Fruit fly (Drosophila melanogaster): Measurements from ENCODE around the gene CG43391.

The CG43391 gene

dm6 chr3L:11554796-11555195 lies 26.0 kb downstream of the CG43391 start:
- TF ChIP-seq CG8301 (tag; optimal IDR thresholded peaks at IDR 0.05) (no peak), CG8159 (tag; optimal IDR thresholded peaks at IDR 0.05) (no peak), CG10348 (GFP tag; IDR thresholded peaks at IDR 0.05) (no peak), fd96Ca (GFP tag; IDR thresholded peaks at IDR 0.05) (no peak), gl (tag; optimal IDR thresholded peaks at IDR 0.05) (no peak), CG32121 (GFP tag; IDR thresholded peaks at IDR 0.05) (no peak), Ets98B (GFP tag; IDR thresholded peaks at IDR 0.05) (no peak; the same call in 1 of the 2 replicates), rn (GFP tag; IDR thresholded peaks at IDR 0.05) (no peak), CG14655 (GFP tag; optimal IDR thresholded peaks at IDR 0.05) (no peak), CG15710 (tag; optimal IDR thresholded peaks at IDR 0.05) (no peak), D1 (tag; optimal IDR thresholded peaks at IDR 0.05) (no peak)

- no peak for TF ChIP-seq EcR (GFP tag; optimal IDR thresholded peaks at IDR 0.05)
- no peak for TF ChIP-seq CG13204 (GFP tag; optimal IDR thresholded peaks at IDR 0.05)
- TF ChIP-seq CG10348 (GFP tag; IDR thresholded peaks at IDR 0.05): no peak
- peak; percentile 79 for TF ChIP-seq CG14655 (GFP tag; optimal IDR thresholded peaks at IDR 0.05)
- no peak for TF ChIP-seq D1 (tag; optimal IDR thresholded peaks at IDR 0.05)
- TF ChIP-seq CG17806 (tag; optimal IDR thresholded peaks at IDR 0.05): peak; percentile 73
- peak; percentile 71 for TF ChIP-seq CG15710 (tag; optimal IDR thresholded peaks at IDR 0.05)
- no peak for TF ChIP-seq fd96Ca (GFP tag; IDR thresholded peaks at IDR 0.05)
- peak; percentile 56 for TF ChIP-seq Pif1B (GFP tag; optimal IDR thresholded peaks at IDR 0.05)
- TF ChIP-seq CG8301 (tag; optimal IDR thresholded peaks at IDR 0.05): peak; percentile 68
- peak; percentile 81 for TF ChIP-seq CG8159 (tag; optimal IDR thresholded peaks at IDR 0.05)
- peak; percentile 55 for TF ChIP-seq CG9948 (tag; optimal IDR thresholded peaks at IDR 0.05)
- TF ChIP-seq rn (GFP tag; IDR thresholded peaks at IDR 0.05): peak; percentile 41
- TF ChIP-seq gl (tag; optimal IDR thresholded peaks at IDR 0.05): peak; percentile 27
- peak; percentile 49 for TF ChIP-seq Snoo (tag; optimal IDR thresholded peaks at IDR 0.05)
- TF ChIP-seq CG4496 (GFP tag; IDR thresholded peaks at IDR 0.05): peak; percentile 61; the same call in 2 of the 3 replicates
- peak; percentile 49 for TF ChIP-seq CG12605 (GFP tag; IDR thresholded peaks at IDR 0.05)
- peak; percentile 53; the same call in 1 of the 2 replicates for TF ChIP-seq Ets98B (GFP tag; IDR thresholded peaks at IDR 0.05)
- peak; percentile 49 for TF ChIP-seq Pif1A (GFP tag; optimal IDR thresholded peaks at IDR 0.05)
- peak; percentile 56 for TF ChIP-seq CG32121 (GFP tag; IDR thresholded peaks at IDR 0.05)
- peak; percentile 54 for TF ChIP-seq CG34367 (tag; optimal IDR thresholded peaks at IDR 0.05)
Observed at dm6 chr3L:11554338-11554737, 26.5 kb downstream of the CG43391 start.

- TF ChIP-seq CG4496 (GFP tag; IDR thresholded peaks at IDR 0.05) (no peak), CG34367 (tag; optimal IDR thresholded peaks at IDR 0.05) (no peak), EcR (GFP tag; optimal IDR thresholded peaks at IDR 0.05) (no peak), CG9948 (tag; optimal IDR thresholded peaks at IDR 0.05) (no peak)
Observed at dm6 chr3L:11553672-11554068, 27.1 kb downstream of the CG43391 start.

- peak; percentile 42 for TF ChIP-seq Snoo (tag; optimal IDR thresholded peaks at IDR 0.05)
- peak; percentile 81 for TF ChIP-seq EcR (GFP tag; optimal IDR thresholded peaks at IDR 0.05)
- no peak for TF ChIP-seq D1 (tag; optimal IDR thresholded peaks at IDR 0.05)
- TF ChIP-seq CG17806 (tag; optimal IDR thresholded peaks at IDR 0.05): peak; percentile 45
- peak; percentile 79 for TF ChIP-seq fd96Ca (GFP tag; IDR thresholded peaks at IDR 0.05)
- peak; percentile 65 for TF ChIP-seq CG14655 (GFP tag; optimal IDR thresholded peaks at IDR 0.05)
- TF ChIP-seq Pif1A (GFP tag; optimal IDR thresholded peaks at IDR 0.05): peak; percentile 21
- TF ChIP-seq CG13204 (GFP tag; optimal IDR thresholded peaks at IDR 0.05): peak; percentile 94
- peak; percentile 65 for TF ChIP-seq CG34367 (tag; optimal IDR thresholded peaks at IDR 0.05)
- TF ChIP-seq CG8159 (tag; optimal IDR thresholded peaks at IDR 0.05): peak; percentile 32
- peak; percentile 57 for TF ChIP-seq Pif1B (GFP tag; optimal IDR thresholded peaks at IDR 0.05)
- peak; percentile 44 for TF ChIP-seq CG8301 (tag; optimal IDR thresholded peaks at IDR 0.05)
- no peak for TF ChIP-seq CG10348 (GFP tag; IDR thresholded peaks at IDR 0.05)
- TF ChIP-seq gl (tag; optimal IDR thresholded peaks at IDR 0.05): peak; percentile 86
- TF ChIP-seq CG9948 (tag; optimal IDR thresholded peaks at IDR 0.05): peak; percentile 22
- no peak for TF ChIP-seq rn (GFP tag; IDR thresholded peaks at IDR 0.05)
- peak; percentile 83 for TF ChIP-seq Ets98B (GFP tag; IDR thresholded peaks at IDR 0.05)
- TF ChIP-seq CG32121 (GFP tag; IDR thresholded peaks at IDR 0.05): peak; percentile 79
- TF ChIP-seq CG4496 (GFP tag; IDR thresholded peaks at IDR 0.05): peak; percentile 69; the same call in 2 of the 3 replicates
- peak; percentile 95 for TF ChIP-seq CG12605 (GFP tag; IDR thresholded peaks at IDR 0.05)
- TF ChIP-seq CG15710 (tag; optimal IDR thresholded peaks at IDR 0.05): peak; percentile 61
Observed at dm6 chr3L:11552996-11553671, 27.7 kb downstream of the CG43391 start.

dm6 chr3L:11551949-11552348 lies 28.9 kb downstream of the CG43391 start:
- TF ChIP-seq CG17806 (tag; optimal IDR thresholded peaks at IDR 0.05) (peak; percentile 55), CG34367 (tag; optimal IDR thresholded peaks at IDR 0.05) (peak; percentile 19), CG10348 (GFP tag; IDR thresholded peaks at IDR 0.05) (no peak), Ets98B (GFP tag; IDR thresholded peaks at IDR 0.05) (peak; percentile 52), CG9948 (tag; optimal IDR thresholded peaks at IDR 0.05) (peak; percentile 54), CG15710 (tag; optimal IDR thresholded peaks at IDR 0.05) (peak; percentile 66), Snoo (tag; optimal IDR thresholded peaks at IDR 0.05) (peak; percentile 24), fd96Ca (GFP tag; IDR thresholded peaks at IDR 0.05) (peak; percentile 11; the same call in 1 of the 3 replicates), CG14655 (GFP tag; optimal IDR thresholded peaks at IDR 0.05) (peak; percentile 76), Pif1B (GFP tag; optimal IDR thresholded peaks at IDR 0.05) (peak; percentile 29), CG8301 (tag; optimal IDR thresholded peaks at IDR 0.05) (peak; percentile 58), CG12605 (GFP tag; IDR thresholded peaks at IDR 0.05) (no peak; the same call in 1 of the 2 replicates), CG32121 (GFP tag; IDR thresholded peaks at IDR 0.05) (peak; percentile 60), Pif1A (GFP tag; optimal IDR thresholded peaks at IDR 0.05) (peak; percentile 55), CG8159 (tag; optimal IDR thresholded peaks at IDR 0.05) (peak; percentile 75), EcR (GFP tag; optimal IDR thresholded peaks at IDR 0.05) (no peak), CG13204 (GFP tag; optimal IDR thresholded peaks at IDR 0.05) (no peak), gl (tag; optimal IDR thresholded peaks at IDR 0.05) (no peak), rn (GFP tag; IDR thresholded peaks at IDR 0.05) (peak; percentile 52; the same call in 1 of the 2 replicates), D1 (tag; optimal IDR thresholded peaks at IDR 0.05) (no peak), CG4496 (GFP tag; IDR thresholded peaks at IDR 0.05) (peak; percentile 65; the same call in 1 of the 3 replicates)

Measured in whole organism, pupa.